Worm (Caenorhabditis elegans): Measurements from ENCODE around the gene srh-76.

The srh-76 gene

ce11 chrV:5876966-5877365, 43.3 kb downstream of the srh-76 start:
- no peak for TF ChIP-seq klf-2 (GFP tag; conservative IDR thresholded peaks at IDR 0.05)
- no peak for TF ChIP-seq ztf-23 (GFP tag; IDR thresholded peaks at IDR 0.05)
- no peak for TF ChIP-seq cog-1 (tag; optimal IDR thresholded peaks at IDR 0.05)
- no peak for TF ChIP-seq T22C8.4 (GFP tag; IDR thresholded peaks at IDR 0.05)
- TF ChIP-seq tab-1 (GFP tag; IDR thresholded peaks at IDR 0.05), result no peak
- no peak for TF ChIP-seq med-1 (GFP tag; optimal IDR thresholded peaks at IDR 0.05; ENCODE audit: insufficient read depth)
- TF ChIP-seq ztf-29 (GFP tag; IDR thresholded peaks at IDR 0.05), result no peak
- TF ChIP-seq ref-1 (GFP tag; conservative IDR thresholded peaks at IDR 0.05), result no peak
- no peak for TF ChIP-seq flt-1 (GFP tag; IDR thresholded peaks at IDR 0.05)

DNA sequence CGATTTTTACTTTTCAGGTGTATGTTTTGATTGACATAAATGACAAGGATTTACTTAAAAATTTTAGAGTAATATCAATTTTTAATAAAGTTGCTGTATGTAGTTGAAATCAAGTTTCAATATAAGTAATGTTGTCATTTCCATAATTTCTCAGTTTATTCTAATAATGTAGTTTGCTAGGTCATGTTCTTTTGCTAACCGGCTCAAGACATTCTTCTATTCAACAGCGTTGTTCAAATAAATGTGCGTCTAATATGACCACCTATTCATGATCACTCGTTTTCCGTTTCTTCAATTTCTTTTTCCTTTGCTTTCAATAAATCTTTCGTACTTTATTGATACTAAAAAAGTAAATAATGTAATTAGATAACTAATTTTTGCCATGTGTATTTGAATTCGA, 46.4 kb downstream of the srh-76 start, which contains the start of gene C02G6.3:
Gene C02G6.3 (plus strand): TSS at position 301 of the 400 bp plus-strand sequence.
- TF ChIP-seq klf-2 (GFP tag; conservative IDR thresholded peaks at IDR 0.05) (no peak), flt-1 (GFP tag; IDR thresholded peaks at IDR 0.05) (no peak), ref-1 (GFP tag; conservative IDR thresholded peaks at IDR 0.05) (no peak)

- TF ChIP-seq T22C8.4 (GFP tag; IDR thresholded peaks at IDR 0.05) (no peak), tab-1 (GFP tag; IDR thresholded peaks at IDR 0.05) (no peak), ztf-29 (GFP tag; IDR thresholded peaks at IDR 0.05) (no peak), ref-1 (GFP tag; conservative IDR thresholded peaks at IDR 0.05) (no peak), med-1 (GFP tag; optimal IDR thresholded peaks at IDR 0.05; ENCODE audit: insufficient read depth) (no peak), klf-2 (GFP tag; conservative IDR thresholded peaks at IDR 0.05) (no peak), ztf-23 (GFP tag; IDR thresholded peaks at IDR 0.05) (no peak), flt-1 (GFP tag; IDR thresholded peaks at IDR 0.05) (no peak), cog-1 (tag; optimal IDR thresholded peaks at IDR 0.05) (no peak)
These were observed 48.8 kb downstream of the srh-76 start for ce11 chrV:5882429-5882828.

- TF ChIP-seq cog-1 (tag; optimal IDR thresholded peaks at IDR 0.05), result no peak
- no peak for TF ChIP-seq flt-1 (GFP tag; IDR thresholded peaks at IDR 0.05)
These were observed 50.1 kb downstream of the srh-76 start, which contains the start of gene C04E6.8 for ce11 chrV:5883735-5884134. Gene C04E6.8 (minus strand): TSS chrV:5883835.
